Worm (Caenorhabditis elegans) whole organism, L4 larva: ENCODE data around the gene henn-1.

Experiments
- F49E8.2 ChIP-seq: sonication (generic microtip); optimal IDR thresholded peaks from 2 replicates; lab custom pipeline; 2016; ENCODE audit warnings: missing compliant biosample characterization, mild to moderate bottlenecking, missing genetic modification characterization, borderline replicate concordance
- Y75B8A.6 ChIP-seq: fragments of 200-800 bp; sonication (Bioruptor generic); IDR thresholded peaks from 2 replicates; pipeline ENCODE4 v1.3.6; 2022; ENCODE audit warnings: missing genetic modification reagents, missing genetic modification characterization, missing compliant biosample characterization
- ZK337.2 ChIP-seq: fragments of 200-800 bp; sonication (Bioruptor generic); IDR thresholded peaks from 2 replicates; pipeline ENCODE4 v1.3.6; 2022; ENCODE audit warnings: missing genetic modification reagents, missing genetic modification characterization, missing compliant biosample characterization
- ama-1 ChIP-seq: fragments of 150-350 bp; optimal IDR thresholded peaks from 2 replicates; lab custom pipeline; 2014; ENCODE audit warnings: inconsistent platforms, mixed read lengths
- ceh-20 ChIP-seq: fragments of 200-800 bp; sonication (Bioruptor generic); IDR thresholded peaks from 2 replicates; pipeline ENCODE4 v1.3.6; 2022; ENCODE audit warnings: missing genetic modification reagents, missing genetic modification characterization, missing compliant biosample characterization
- ceh-32 ChIP-seq: sonication (generic microtip); optimal IDR thresholded peaks from 2 replicates; lab custom pipeline; 2016; ENCODE audit warnings: mild to moderate bottlenecking, missing genetic modification characterization, missing compliant biosample characterization; ENCODE audit not compliant: poor library complexity
- ceh-44 ChIP-seq: fragments of 200-800 bp; sonication (Bioruptor generic); IDR thresholded peaks from 2 replicates; pipeline ENCODE4 v1.3.6; 2022; ENCODE audit warnings: missing genetic modification reagents, missing genetic modification characterization, missing compliant biosample characterization
- daf-16 ChIP-seq, 3 experiments: sonication (generic microtip); optimal IDR thresholded peaks; 2 replicates each; lab custom pipeline; 2016 to 2017; ENCODE audit warnings: missing genetic modification characterization in 3 of 3, missing genetic modification reagents in 3 of 3, mild to moderate bottlenecking in 2 of 3, missing compliant biosample characterization in 2 of 3, missing biosample characterization in 1 of 3, moderate library complexity in 1 of 3
- daf-8 ChIP-seq: fragments of 200-800 bp; sonication (Bioruptor generic); IDR thresholded peaks from 2 replicates; pipeline ENCODE4 v1.3.6; 2022; ENCODE audit warnings: missing genetic modification characterization, missing compliant biosample characterization
- dmd-6 ChIP-seq: fragments of 200-800 bp; sonication (Bioruptor generic); IDR thresholded peaks from 2 replicates; pipeline ENCODE4 v1.3.6; 2022; ENCODE audit warnings: missing genetic modification reagents, missing genetic modification characterization, missing compliant biosample characterization
- dpl-1 ChIP-seq: fragments of 150-350 bp; optimal IDR thresholded peaks from 2 replicates; lab custom pipeline; 2014; ENCODE audit warnings: missing biosample characterization, missing genetic modification reagents, missing genetic modification characterization
- duxl-1 ChIP-seq: sonication (generic microtip); optimal IDR thresholded peaks from 2 replicates; lab custom pipeline; 2016; ENCODE audit warnings: mild to moderate bottlenecking, missing genetic modification characterization, moderate library complexity, missing compliant biosample characterization; ENCODE audit not compliant: poor library complexity
- dve-1 ChIP-seq: sonication (generic microtip); optimal IDR thresholded peaks from 2 replicates; lab custom pipeline; 2017; ENCODE audit warnings: antibody characterized with exemption, mild to moderate bottlenecking, missing genetic modification characterization, missing compliant biosample characterization; ENCODE audit not compliant: insufficient read depth
- egl-43 ChIP-seq: fragments of 200-800 bp; sonication (Bioruptor generic); IDR thresholded peaks from 2 replicates; pipeline ENCODE4 v1.3.6; 2022; ENCODE audit warnings: missing genetic modification reagents, missing genetic modification characterization, missing compliant biosample characterization
- fkh-10 ChIP-seq: fragments of 150-350 bp; optimal IDR thresholded peaks from 2 replicates; lab custom pipeline; 2014; ENCODE audit warnings: missing biosample characterization, missing genetic modification reagents, missing genetic modification characterization
- gei-8 ChIP-seq: fragments of 200-800 bp; sonication (Bioruptor generic); optimal IDR thresholded peaks from 2 replicates; lab custom pipeline; 2018; ENCODE audit warnings: mild to moderate bottlenecking, missing genetic modification characterization, missing compliant biosample characterization
- hif-1 ChIP-seq, 2 experiments: sonication (generic microtip); optimal IDR thresholded peaks; 2 replicates each; lab custom pipeline; 2016 to 2017; ENCODE audit warnings: missing compliant biosample characterization in 2 of 2, missing genetic modification characterization in 2 of 2, missing genetic modification reagents in 2 of 2, missing genotype in 2 of 2, mild to moderate bottlenecking in 1 of 2
- hlh-11 ChIP-seq: fragments of 200-800 bp; sonication (Bioruptor generic); optimal IDR thresholded peaks from 2 replicates; lab custom pipeline; 2018; ENCODE audit warnings: mild to moderate bottlenecking, missing genetic modification characterization, missing compliant biosample characterization
- jun-1 ChIP-seq: fragments of 150-350 bp; optimal IDR thresholded peaks from 2 replicates; lab custom pipeline; 2014; ENCODE audit warnings: missing biosample characterization, missing genetic modification reagents, missing genetic modification characterization
- lin-29 ChIP-seq: fragments of 200-800 bp; sonication (Bioruptor generic); IDR thresholded peaks from 2 replicates; pipeline ENCODE4 v1.3.6; 2022; ENCODE audit warnings: missing genetic modification reagents, missing genetic modification characterization, missing compliant biosample characterization
- lin-38 ChIP-seq: fragments of 200-800 bp; sonication (Bioruptor generic); IDR thresholded peaks from 2 replicates; pipeline ENCODE4 v1.3.6; 2022; ENCODE audit warnings: missing genetic modification reagents, missing genetic modification characterization, missing compliant biosample characterization
- lir-3 ChIP-seq: sonication (generic microtip); optimal IDR thresholded peaks from 2 replicates; lab custom pipeline; 2016; ENCODE audit warnings: mild to moderate bottlenecking, missing genetic modification characterization, missing compliant biosample characterization
- lsy-2 ChIP-seq, 2 experiments: fragments of 150-350 bp in 1 of 2; sonication (generic microtip) in 1 of 2; optimal IDR thresholded peaks; 2 replicates each; lab custom pipeline; 2014 to 2017; ENCODE audit warnings: missing biosample characterization in 2 of 2, missing genetic modification characterization in 2 of 2
- madf-9 ChIP-seq: fragments of 200-800 bp; sonication (Bioruptor generic); conservative IDR thresholded peaks from 2 replicates; pipeline ENCODE4 v1.3.6; 2022; ENCODE audit warnings: missing genetic modification reagents, missing genetic modification characterization, missing compliant biosample characterization
- mdt-29 ChIP-seq: fragments of 200-800 bp; sonication (Bioruptor generic); IDR thresholded peaks from 2 replicates; pipeline ENCODE4 v1.3.6; 2022; ENCODE audit warnings: missing genetic modification reagents, missing genetic modification characterization, missing compliant biosample characterization
- mep-1 ChIP-seq: fragments of 150-350 bp; sonication (generic microtip); optimal IDR thresholded peaks from 3 replicates; lab custom pipeline; 2014; ENCODE audit warnings: missing biosample characterization, missing genetic modification characterization
- mes-2 ChIP-seq: sonication (generic microtip); optimal IDR thresholded peaks from 2 replicates; lab custom pipeline; 2016; ENCODE audit warnings: missing genotype, mild to moderate bottlenecking, missing genetic modification characterization, missing compliant biosample characterization; ENCODE audit not compliant: poor library complexity, severe bottlenecking
- nhr-102 ChIP-seq: sonication (generic microtip); optimal IDR thresholded peaks from 2 replicates; lab custom pipeline; 2016; ENCODE audit warnings: mild to moderate bottlenecking, missing genetic modification characterization, moderate library complexity, missing compliant biosample characterization
- nhr-41 ChIP-seq: fragments of 200-800 bp; sonication (Bioruptor generic); IDR thresholded peaks from 2 replicates; pipeline ENCODE4 v1.3.6; 2022; ENCODE audit warnings: missing genetic modification reagents, missing genetic modification characterization, missing compliant biosample characterization
- nhr-77 ChIP-seq: fragments of 150-350 bp; optimal IDR thresholded peaks from 2 replicates; lab custom pipeline; 2014; ENCODE audit warnings: missing biosample characterization, missing genetic modification characterization
- php-3 ChIP-seq: fragments of 200-800 bp; sonication (Bioruptor generic); IDR thresholded peaks from 2 replicates; pipeline ENCODE4 v1.3.6; 2022; ENCODE audit warnings: missing genetic modification reagents, missing genetic modification characterization, missing compliant biosample characterization
- spr-1 ChIP-seq: sonication (generic microtip); optimal IDR thresholded peaks from 2 replicates; lab custom pipeline; 2016; ENCODE audit warnings: mild to moderate bottlenecking, missing genetic modification characterization, missing compliant biosample characterization
- spr-3 ChIP-seq: fragments of 200-800 bp; sonication (Bioruptor generic); optimal IDR thresholded peaks from 2 replicates; lab custom pipeline; 2018; ENCODE audit warnings: mild to moderate bottlenecking, missing genetic modification characterization, missing compliant biosample characterization
- unc-130 ChIP-seq: sonication (generic microtip); optimal IDR thresholded peaks from 2 replicates; lab custom pipeline; 2016; ENCODE audit warnings: missing genetic modification reagents, missing genetic modification characterization, missing compliant biosample characterization
- unc-39 ChIP-seq: sonication (generic microtip); optimal IDR thresholded peaks from 2 replicates; lab custom pipeline; 2017; ENCODE audit warnings: missing biosample characterization, missing genetic modification characterization
- zfp-2 ChIP-seq: sonication (generic microtip); optimal IDR thresholded peaks from 2 replicates; lab custom pipeline; 2016; ENCODE audit warnings: mild to moderate bottlenecking, missing genetic modification characterization, missing compliant biosample characterization
- ztf-11 ChIP-seq: fragments of 150-350 bp; optimal IDR thresholded peaks from 2 replicates; lab custom pipeline; 2014; ENCODE audit warnings: missing biosample characterization, missing genetic modification characterization
- ztf-7 ChIP-seq: fragments of 150-350 bp; optimal IDR thresholded peaks from 2 replicates; lab custom pipeline; 2014; ENCODE audit warnings: missing biosample characterization, missing genetic modification characterization

The henn-1 gene

ce11 chrIII:8242809-8243208 is 10.4 kb downstream of the henn-1 start, which contains the start of gene C02F5.12 (continued):
- TF ChIP-seq mdt-29 = no peak
- no peak for TF ChIP-seq ceh-32 (tag; lab: Kevin White, UChicago)
- TF ChIP-seq daf-8 (GFP tag; lab: Robert Waterston, UW) = no peak
- no peak for TF ChIP-seq nhr-77 (tag; lab: Kevin White, UChicago)
- peak; percentile 53 for TF ChIP-seq mes-2
- no peak for TF ChIP-seq unc-39 (tag; lab: Kevin White, UChicago)
- no peak for TF ChIP-seq Y75B8A.6 (GFP tag; lab: Robert Waterston, UW)
- no peak for TF ChIP-seq gei-8
- no peak for TF ChIP-seq spr-1 (tag; lab: Kevin White, UChicago)
- no peak for TF ChIP-seq fkh-10
- no peak for TF ChIP-seq ztf-11 (tag; lab: Kevin White, UChicago)
- no peak for TF ChIP-seq lir-3
- no peak for TF ChIP-seq ceh-20 (GFP tag; lab: Robert Waterston, UW)
- TF ChIP-seq unc-130 (GFP tag; lab: Kevin White, UChicago) = no peak
- peak; percentile 51 for TF ChIP-seq dve-1 (tag; lab: Kevin White, UChicago)
- no peak for TF ChIP-seq egl-43 (GFP tag; lab: Robert Waterston, UW)
- no peak for TF ChIP-seq nhr-41 (GFP tag; lab: Robert Waterston, UW)
- no peak for TF ChIP-seq madf-9 (GFP tag; lab: Robert Waterston, UW)
- TF ChIP-seq dpl-1 (GFP tag; lab: Kevin White, UChicago) = no peak
- TF ChIP-seq dmd-6 (GFP tag; lab: Robert Waterston, UW) = peak; percentile 17; the same call in 1 of the 2 replicates
- no peak for TF ChIP-seq hif-1 (tag; optimal IDR thresholded peaks at IDR 0.05; lab: Kevin White, UChicago)
- TF ChIP-seq ztf-7 (tag; lab: Kevin White, UChicago) = no peak
- TF ChIP-seq hlh-11 (tag; lab: Kevin White, UChicago) = peak; percentile 64
- TF ChIP-seq lsy-2 (tag; optimal IDR thresholded peaks at IDR 0.05; lab: Kevin White, UChicago) = peak in 1 of 2 experiments; percentile 53
- no peak for TF ChIP-seq spr-3 (GFP tag; lab: Kevin White, UChicago)
- TF ChIP-seq nhr-102 (tag; lab: Kevin White, UChicago) = no peak
- no peak for TF ChIP-seq F49E8.2
- TF ChIP-seq, all 104 proteins: peak for 17

DNA sequence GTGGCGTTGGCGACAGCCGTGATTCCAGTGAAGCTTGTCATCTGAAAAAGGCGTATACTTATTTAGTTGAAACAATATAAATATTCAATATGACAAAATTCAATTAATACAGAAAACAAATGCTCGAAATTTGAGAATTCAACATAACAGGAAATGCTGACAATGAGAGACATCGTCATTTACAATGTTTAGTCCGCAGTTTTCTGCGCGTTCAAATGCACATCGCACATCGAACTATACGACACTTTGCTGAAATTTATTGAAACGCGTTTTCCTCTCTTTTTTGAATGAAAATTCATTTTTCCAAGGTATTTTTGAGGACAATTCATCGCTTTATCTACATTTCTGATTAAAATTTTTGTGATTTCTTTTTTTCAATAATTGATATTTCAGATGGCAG is 11.6 kb downstream of the henn-1 start, which contains the start of the genes pbs-6 and cids-1:
TSS of gene pbs-6 (minus strand) at position 41 of the 400 bp plus-strand sequence.
TSS of gene cids-1 (plus strand) at position 394 of the 400 bp plus-strand sequence.
- TF ChIP-seq duxl-1 (no peak), lsy-2 (tag; optimal IDR thresholded peaks at IDR 0.05; lab: Kevin White, UChicago) (peak in 1 of 2 experiments; percentile 59), jun-1 (no peak), dpl-1 (GFP tag; lab: Kevin White, UChicago) (peak; percentile 26), daf-16 (GFP tag; optimal IDR thresholded peaks at IDR 0.05; lab: Kevin White, UChicago) (no peak), daf-16 (tag; optimal IDR thresholded peaks at IDR 0.05; lab: Kevin White, UChicago) (no peak), lin-38 (GFP tag; lab: Robert Waterston, UW) (0 out of 2 replicates have a peak, but pooled peaks have one; percentile 14), mes-2 (peak; percentile 36), mep-1 (tag; lab: Kevin White, UChicago) (no peak)
- TF ChIP-seq, all 104 proteins: peak for 4

- TF ChIP-seq madf-9 (GFP tag; lab: Robert Waterston, UW) (no peak), unc-39 (tag; lab: Kevin White, UChicago) (no peak), ZK337.2 (GFP tag; lab: Robert Waterston, UW) (no peak), ceh-44 (GFP tag; lab: Robert Waterston, UW) (no peak), egl-43 (GFP tag; lab: Robert Waterston, UW) (no peak), lsy-2 (tag; optimal IDR thresholded peaks at IDR 0.05; lab: Kevin White, UChicago) (no peak), zfp-2 (tag; lab: Kevin White, UChicago) (no peak), dpl-1 (GFP tag; lab: Kevin White, UChicago) (no peak), hlh-11 (tag; lab: Kevin White, UChicago) (no peak), jun-1 (no peak), lin-29 (GFP tag; lab: Robert Waterston, UW) (no peak), php-3 (GFP tag; lab: Robert Waterston, UW) (no peak), ama-1 (lab: Kevin White, UChicago) (no peak), fkh-10 (no peak), gei-8 (no peak), lin-38 (GFP tag; lab: Robert Waterston, UW) (no peak)
These were observed 13.1 kb downstream of the henn-1 start, which contains the start of gene C02F5.3 for ce11 chrIII:8245591-8245990. Gene C02F5.3, plus strand, starts transcription at chrIII:8245891.
